Fruit fly (Drosophila melanogaster) whole organism, embryonic: ENCODE data around the gene CG6652.

Experiments
- BEAF-32 ChIP-seq: fragments of 200-800 bp; sonication (Bioruptor generic); optimal IDR thresholded peaks from 3 replicates; lab custom pipeline; 2017; ENCODE audit warnings: missing biosample characterization, missing genetic modification characterization, mild to moderate bottlenecking, moderate library complexity, missing genetic modification reagents
- CG1024 ChIP-seq: fragments of 200-800 bp; sonication (Bioruptor generic); IDR thresholded peaks from 2 replicates; pipeline ENCODE4 v1.3.6; 2022; ENCODE audit warnings: missing biosample characterization, missing genetic modification characterization
- CG10979 ChIP-seq: fragments of 200-800 bp; sonication (Bioruptor generic); optimal IDR thresholded peaks from 2 replicates; lab custom pipeline; 2018; ENCODE audit warnings: missing biosample characterization, mild to moderate bottlenecking, missing genetic modification characterization, moderate library complexity
- CG11504 ChIP-seq: fragments of 200-800 bp; sonication (Bioruptor generic); optimal IDR thresholded peaks from 3 replicates; lab custom pipeline; 2019; ENCODE audit warnings: missing biosample characterization, mild to moderate bottlenecking, missing genetic modification characterization, moderate library complexity
- CG12659 ChIP-seq: fragments of 200-800 bp; sonication (Bioruptor generic); optimal IDR thresholded peaks from 3 replicates; lab custom pipeline; 2017; ENCODE audit warnings: mild to moderate bottlenecking, missing biosample characterization, missing genetic modification reagents, missing genetic modification characterization
- CG12769 ChIP-seq: fragments of 200-800 bp; sonication (Bioruptor generic); optimal IDR thresholded peaks from 2 replicates; lab custom pipeline; 2019; ENCODE audit warnings: missing biosample characterization, mild to moderate bottlenecking, missing genetic modification characterization, moderate library complexity
- CG14441 ChIP-seq: fragments of 200-800 bp; sonication (Bioruptor generic); IDR thresholded peaks from 2 replicates; pipeline ENCODE4 v1.3.6; 2022; ENCODE audit warnings: missing biosample characterization, missing genetic modification characterization
- CG14710 ChIP-seq: fragments of 200-800 bp; sonication (Bioruptor generic); optimal IDR thresholded peaks from 3 replicates; lab custom pipeline; 2019; ENCODE audit warnings: missing biosample characterization, mild to moderate bottlenecking, missing genetic modification characterization, moderate library complexity
- CG14860 ChIP-seq: fragments of 200-800 bp; sonication (Bioruptor generic); IDR thresholded peaks from 3 replicates; pipeline ENCODE4 v1.3.6; 2022; ENCODE audit warnings: missing biosample characterization, missing genetic modification characterization; ENCODE audit not compliant: partially characterized antibody
- CG15696 ChIP-seq: fragments of 200-800 bp; sonication (Bioruptor generic); optimal IDR thresholded peaks from 2 replicates; lab custom pipeline; 2019; ENCODE audit warnings: missing biosample characterization, mild to moderate bottlenecking, missing genetic modification characterization, moderate library complexity
- CG17359 ChIP-seq: fragments of 200-800 bp; sonication (Bioruptor generic); optimal IDR thresholded peaks from 3 replicates; lab custom pipeline; 2018; ENCODE audit warnings: missing biosample characterization, mild to moderate bottlenecking, missing genetic modification characterization, moderate library complexity
- CG17568 ChIP-seq: fragments of 200-800 bp; sonication (Bioruptor generic); optimal IDR thresholded peaks from 2 replicates; lab custom pipeline; 2018; ENCODE audit warnings: missing biosample characterization, mild to moderate bottlenecking, missing genetic modification characterization, moderate library complexity
- CG18764 ChIP-seq: fragments of 200-800 bp; sonication (Bioruptor generic); optimal IDR thresholded peaks from 3 replicates; lab custom pipeline; 2016; ENCODE audit warnings: missing biosample characterization, missing genetic modification characterization
- CG2199 ChIP-seq: fragments of 200-800 bp; sonication (Bioruptor generic); IDR thresholded peaks from 3 replicates; pipeline ENCODE4 v1.3.6; 2022; ENCODE audit warnings: missing biosample characterization, missing genetic modification characterization
- CG31441 ChIP-seq: fragments of 200-800 bp; sonication (Bioruptor generic); IDR thresholded peaks from 2 replicates; pipeline ENCODE4 v1.3.6; 2022; ENCODE audit warnings: missing biosample characterization, missing genetic modification characterization
- CG4282 ChIP-seq: fragments of 200-800 bp; sonication (Bioruptor generic); optimal IDR thresholded peaks from 2 replicates; lab custom pipeline; 2016; ENCODE audit warnings: missing biosample characterization, missing genetic modification characterization
- CG4328 ChIP-seq: fragments of 200-800 bp; sonication (Bioruptor generic); optimal IDR thresholded peaks from 3 replicates; lab custom pipeline; 2017; ENCODE audit warnings: missing biosample characterization, missing genetic modification reagents, missing genetic modification characterization
- CG6765 ChIP-seq: fragments of 200-800 bp; sonication (Bioruptor generic); optimal IDR thresholded peaks from 3 replicates; lab custom pipeline; 2017; ENCODE audit warnings: missing biosample characterization, mild to moderate bottlenecking, missing genetic modification characterization
- CG8765 ChIP-seq: fragments of 200-800 bp; sonication (Bioruptor generic); IDR thresholded peaks from 2 replicates; pipeline ENCODE4 v1.3.6; 2022; ENCODE audit warnings: missing biosample characterization, missing genetic modification characterization
- Chrac-16 ChIP-seq: fragments of 200-800 bp; sonication (Bioruptor generic); optimal IDR thresholded peaks from 3 replicates; lab custom pipeline; 2016; ENCODE audit warnings: missing biosample characterization, missing genetic modification characterization
- CkIIα-i1 ChIP-seq: fragments of 200-800 bp; sonication (Bioruptor generic); IDR thresholded peaks from 2 replicates; pipeline ENCODE4 v1.3.6; 2022; ENCODE audit warnings: missing biosample characterization, missing genetic modification characterization
- Dip2 ChIP-seq: fragments of 200-800 bp; sonication (Bioruptor generic); IDR thresholded peaks from 2 replicates; pipeline ENCODE4 v1.3.6; 2022; ENCODE audit warnings: missing biosample characterization, missing genetic modification characterization
- E2f1 ChIP-seq: fragments of 200-800 bp; sonication (Bioruptor generic); IDR thresholded peaks from 2 replicates; pipeline ENCODE4 v1.3.6; 2022; ENCODE audit warnings: missing biosample characterization, missing genetic modification characterization
- Fer3 ChIP-seq: fragments of 200-800 bp; sonication (Bioruptor generic); optimal IDR thresholded peaks from 2 replicates; lab custom pipeline; 2018; ENCODE audit warnings: missing biosample characterization, mild to moderate bottlenecking, missing genetic modification characterization, moderate library complexity
- H15 ChIP-seq: fragments of 200-800 bp; sonication (Bioruptor generic); IDR thresholded peaks from 3 replicates; pipeline ENCODE4 v1.3.6; 2022; ENCODE audit warnings: missing biosample characterization, missing genetic modification characterization
- HLHmδ ChIP-seq: fragments of 200-800 bp; sonication (Bioruptor generic); optimal IDR thresholded peaks from 2 replicates; lab custom pipeline; 2018; ENCODE audit warnings: missing biosample characterization, mild to moderate bottlenecking, missing genetic modification characterization, moderate library complexity
- HmgD ChIP-seq: fragments of 200-800 bp; sonication (Bioruptor generic); optimal IDR thresholded peaks from 3 replicates; lab custom pipeline; 2016; ENCODE audit warnings: missing biosample characterization, missing genetic modification characterization
- Myb ChIP-seq: fragments of 200-800 bp; sonication (Bioruptor generic); optimal IDR thresholded peaks from 2 replicates; lab custom pipeline; 2016; ENCODE audit warnings: missing biosample characterization, missing genetic modification characterization
- Nf-YB ChIP-seq: fragments of 200-800 bp; sonication (Bioruptor generic); optimal IDR thresholded peaks from 3 replicates; lab custom pipeline; 2019; ENCODE audit warnings: missing biosample characterization, mild to moderate bottlenecking, missing genetic modification characterization, moderate library complexity
- Opbp ChIP-seq: fragments of 200-800 bp; sonication (Bioruptor generic); IDR thresholded peaks from 3 replicates; pipeline ENCODE4 v1.3.6; 2022; ENCODE audit warnings: missing biosample characterization, missing genetic modification characterization; ENCODE audit not compliant: partially characterized antibody
- Side ChIP-seq: fragments of 200-800 bp; sonication (Bioruptor generic); optimal IDR thresholded peaks from 2 replicates; lab custom pipeline; 2016; ENCODE audit warnings: missing biosample characterization, missing genetic modification characterization
- YL-1 ChIP-seq: fragments of 200-800 bp; sonication (Bioruptor generic); optimal IDR thresholded peaks from 3 replicates; lab custom pipeline; 2017; ENCODE audit warnings: missing biosample characterization, mild to moderate bottlenecking, missing genetic modification characterization
- aop ChIP-seq: fragments of 200-800 bp; sonication (Bioruptor generic); IDR thresholded peaks from 2 replicates; pipeline ENCODE4 v1.3.6; 2022; ENCODE audit warnings: missing biosample characterization, missing genetic modification characterization
- ash1 ChIP-seq: fragments of 200-800 bp; sonication (Bioruptor generic); optimal IDR thresholded peaks from 2 replicates; lab custom pipeline; 2018; ENCODE audit warnings: missing biosample characterization, mild to moderate bottlenecking, missing genetic modification characterization
- ato ChIP-seq: fragments of 200-800 bp; sonication (Bioruptor generic); IDR thresholded peaks from 2 replicates; pipeline ENCODE4 v1.3.6; 2022; ENCODE audit warnings: missing biosample characterization, missing genetic modification characterization; ENCODE audit not compliant: partially characterized antibody
- chn ChIP-seq: fragments of 200-800 bp; sonication (Bioruptor generic); optimal IDR thresholded peaks from 2 replicates; lab custom pipeline; 2016; ENCODE audit warnings: missing biosample characterization, missing genetic modification characterization
- dysf ChIP-seq: fragments of 200-800 bp; sonication (Bioruptor generic); IDR thresholded peaks from 3 replicates; pipeline ENCODE4 v1.3.6; 2022; ENCODE audit warnings: missing biosample characterization, missing genetic modification characterization
- gce ChIP-seq: fragments of 200-800 bp; sonication (Bioruptor generic); IDR thresholded peaks from 3 replicates; pipeline ENCODE4 v1.3.6; 2022; ENCODE audit warnings: missing biosample characterization, missing genetic modification characterization
- pan ChIP-seq, 4 experiments: fragments of >200 bp in 3 of 4; fragments of 200-800 bp in 1 of 4; sonication (Bioruptor generic) in 1 of 4; optimal IDR thresholded peaks in 3 of 4; IDR thresholded peaks in 1 of 4; 2 replicates each; pipeline versions ENCODE4 v1.3.6 to Lab custom; 2017 to 2022; ENCODE audit warnings: missing biosample characterization in 2 of 4, missing genetic modification characterization in 2 of 4, mixed read lengths in 1 of 4
- pho ChIP-seq: fragments of 200-800 bp; sonication (Bioruptor generic); optimal IDR thresholded peaks from 2 replicates; lab custom pipeline; 2016; ENCODE audit warnings: missing biosample characterization, missing genetic modification characterization
- pros ChIP-seq: fragments of 200-800 bp; sonication (Bioruptor generic); optimal IDR thresholded peaks from 3 replicates; lab custom pipeline; 2019; ENCODE audit warnings: missing biosample characterization, mild to moderate bottlenecking, missing genetic modification characterization, moderate library complexity
- ro ChIP-seq: fragments of 200-800 bp; sonication (Bioruptor generic); IDR thresholded peaks from 2 replicates; pipeline ENCODE4 v1.3.6; 2022; ENCODE audit warnings: missing biosample characterization, missing genetic modification characterization
- row ChIP-seq: fragments of 200-800 bp; sonication (Bioruptor generic); IDR thresholded peaks from 3 replicates; pipeline ENCODE4 v1.3.6; 2022; ENCODE audit warnings: missing biosample characterization, missing genetic modification characterization
- sc ChIP-seq, 3 experiments: fragments of >200 bp in 2 of 3; fragments of 200-800 bp in 1 of 3; sonication (Bioruptor generic) in 1 of 3; optimal IDR thresholded peaks; 2 replicates in 2 of 3; 3 replicates in 1 of 3; lab custom pipeline; 2017; ENCODE audit warnings: mild to moderate bottlenecking in 1 of 3, missing biosample characterization in 1 of 3, missing genetic modification characterization in 1 of 3, missing genetic modification reagents in 1 of 3
- sens ChIP-seq: fragments of 200-800 bp; sonication (Bioruptor generic); peaks from one replicate; lab custom pipeline; 2016; ENCODE audit warnings: missing biosample characterization, missing genetic modification characterization

Gene CG6652

DNA sequence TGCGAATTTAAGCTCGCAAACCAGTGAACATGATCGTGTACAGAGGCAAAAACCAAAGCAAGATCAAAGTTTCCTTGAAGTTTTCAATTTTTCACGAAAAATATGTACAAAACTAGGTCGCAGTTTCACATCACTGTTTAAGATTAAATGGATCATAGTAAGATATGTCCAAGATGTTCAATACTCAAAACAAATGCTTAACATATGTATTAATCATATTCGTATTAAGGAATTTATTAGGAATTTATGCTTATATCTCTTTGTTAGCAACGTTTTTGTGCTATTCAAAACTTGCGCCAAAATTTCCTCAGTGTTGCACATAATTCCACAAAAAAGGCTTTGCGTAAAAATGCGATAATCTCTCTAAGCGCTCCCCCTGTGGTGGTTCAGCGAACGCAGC, 35.3 kb downstream of the CG6652 start:
- TF ChIP-seq pho (no peak), pan (optimal IDR thresholded peaks at IDR 0.05; lab: Kevin White, UChicago) (no peak), pan (GFP tag; optimal IDR thresholded peaks at IDR 0.05 in 1 of 2, IDR thresholded peaks at IDR 0.05 in 1 of 2) (peak in 1 of 2 experiments; percentile 10), YL-1 (GFP tag; lab: Kevin White, UChicago) (no peak), CG4282 (GFP tag; lab: Kevin White, UChicago) (no peak), BEAF-32 (GFP tag; lab: Kevin White, UChicago) (no peak)

DNA sequence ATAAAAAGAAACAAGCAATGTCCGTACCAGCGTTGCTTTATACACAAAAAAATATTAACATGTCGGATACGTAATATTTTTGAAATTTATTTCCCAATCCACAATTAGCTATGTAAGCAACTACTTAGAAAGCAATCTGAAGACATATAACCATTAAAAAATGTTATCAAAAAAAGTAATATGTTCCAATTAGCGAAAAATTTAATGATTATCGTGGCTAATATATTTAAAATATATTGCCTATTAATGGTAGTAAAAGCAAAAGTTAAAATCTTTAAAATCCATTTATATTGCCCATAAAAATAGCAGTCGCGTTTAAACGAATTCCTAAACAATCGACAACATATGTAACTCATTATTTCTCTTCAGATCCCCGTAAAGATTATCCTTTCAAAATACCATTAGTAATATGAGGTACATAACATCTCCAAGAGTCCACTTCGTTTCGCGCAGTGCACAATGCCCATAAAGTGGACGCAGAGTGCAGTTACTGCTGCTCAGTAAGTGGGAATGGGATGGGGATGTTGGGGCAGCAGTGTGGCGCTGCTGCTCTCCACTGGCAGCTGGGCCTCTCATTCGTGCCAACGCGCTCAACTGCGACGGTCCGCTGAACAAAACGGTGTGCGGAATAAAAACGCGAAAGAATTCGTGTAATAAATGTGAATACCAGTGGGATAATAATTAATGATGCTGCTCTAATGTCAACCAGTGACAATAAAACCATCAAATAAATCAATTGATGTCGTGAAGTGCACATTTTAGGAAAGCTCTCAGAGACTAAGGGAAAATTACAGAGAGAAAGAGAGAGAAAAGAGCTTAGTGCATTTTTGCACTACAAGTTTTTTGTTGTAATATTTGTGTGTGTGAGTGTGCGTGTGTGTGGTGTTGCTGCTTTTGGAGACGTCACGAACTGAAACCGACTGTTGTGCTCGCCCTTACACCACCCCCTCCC, 36.3 kb downstream of the CG6652 start:
- TF ChIP-seq pros (GFP tag; lab: Kevin White, UChicago): no peak
- TF ChIP-seq gce (GFP tag; lab: Robert Waterston, UW): no peak
- no peak for TF ChIP-seq ato (GFP tag; lab: Robert Waterston, UW)
- TF ChIP-seq CG4328: peak; percentile 17
- peak; percentile 27 for TF ChIP-seq CG14710 (tag; lab: Kevin White, UChicago)
- no peak for TF ChIP-seq CG18764
- peak; percentile 37; the same call in 1 of the 2 replicates for TF ChIP-seq CG14441 (GFP tag; lab: Robert Waterston, UW)
- TF ChIP-seq Nf-YB (GFP tag; lab: Kevin White, UChicago): peak; percentile 35
- no peak for TF ChIP-seq CG6765 (GFP tag; lab: Kevin White, UChicago)
- TF ChIP-seq Dip2 (GFP tag; lab: Robert Waterston, UW): no peak
- TF ChIP-seq CG12659 (GFP tag; lab: Kevin White, UChicago): peak; percentile 30
- TF ChIP-seq Fer3: no peak
- TF ChIP-seq aop (GFP tag; lab: Robert Waterston, UW): no peak
- peak; percentile 29 for TF ChIP-seq Chrac-16 (GFP tag; lab: Kevin White, UChicago)
- no peak for TF ChIP-seq Side (GFP tag; lab: Kevin White, UChicago)
- TF ChIP-seq CG17359 (tag; lab: Kevin White, UChicago): peak; percentile 51
- TF ChIP-seq pan (optimal IDR thresholded peaks at IDR 0.05; lab: Kevin White, UChicago): no peak
- peak in 1 of 2 experiments; percentile 32 for TF ChIP-seq pan (GFP tag; optimal IDR thresholded peaks at IDR 0.05 in 1 of 2, IDR thresholded peaks at IDR 0.05 in 1 of 2)
- TF ChIP-seq HmgD: no peak
- no peak for TF ChIP-seq chn (GFP tag; lab: Kevin White, UChicago)
- TF ChIP-seq Myb (GFP tag; lab: Kevin White, UChicago): no peak
- peak; percentile 49; the same call in 1 of the 2 replicates for TF ChIP-seq CG1024 (GFP tag; lab: Robert Waterston, UW)
- no peak for TF ChIP-seq CG8765 (GFP tag; lab: Robert Waterston, UW)
- TF ChIP-seq ro (GFP tag; lab: Robert Waterston, UW): no peak
- no peak for TF ChIP-seq CG17568 (GFP tag; lab: Kevin White, UChicago)
- no peak for TF ChIP-seq HLHmδ (GFP tag; lab: Kevin White, UChicago)
- peak; percentile 81 for TF ChIP-seq CG11504
- TF ChIP-seq E2f1 (GFP tag; lab: Robert Waterston, UW): 0 out of 2 replicates have a peak, but pooled peaks have one; percentile 8
- TF ChIP-seq ash1 (GFP tag; lab: Kevin White, UChicago): no peak
- TF ChIP-seq CG15696 (tag; lab: Kevin White, UChicago): no peak
- peak; percentile 47 for TF ChIP-seq CG10979 (tag; lab: Kevin White, UChicago)
- no peak for TF ChIP-seq CG2199
- TF ChIP-seq CG12769 (tag; lab: Kevin White, UChicago): peak; percentile 76
- TF ChIP-seq dysf (GFP tag; lab: Robert Waterston, UW): peak; percentile 55
- TF ChIP-seq H15 (GFP tag; lab: Robert Waterston, UW): no peak
- no peak for TF ChIP-seq Opbp
- TF ChIP-seq CkIIα-i1 (GFP tag; lab: Robert Waterston, UW): no peak
- TF ChIP-seq CG14860: no peak
- TF ChIP-seq sens (GFP tag; lab: Kevin White, UChicago): peak; percentile 90
- TF ChIP-seq sc (optimal IDR thresholded peaks at IDR 0.05; lab: Kevin White, UChicago): no peak
- peak; percentile 4 for TF ChIP-seq sc (GFP tag; optimal IDR thresholded peaks at IDR 0.05; lab: Kevin White, UChicago)
- peak; percentile 63 for TF ChIP-seq CG31441 (GFP tag; lab: Robert Waterston, UW)
- peak; percentile 55; the same call in 2 of the 3 replicates for TF ChIP-seq row (GFP tag; lab: Robert Waterston, UW)
